Fruit fly (Drosophila melanogaster): ENCODE results near the gene CG10340.

CG10340 gene

DNA sequence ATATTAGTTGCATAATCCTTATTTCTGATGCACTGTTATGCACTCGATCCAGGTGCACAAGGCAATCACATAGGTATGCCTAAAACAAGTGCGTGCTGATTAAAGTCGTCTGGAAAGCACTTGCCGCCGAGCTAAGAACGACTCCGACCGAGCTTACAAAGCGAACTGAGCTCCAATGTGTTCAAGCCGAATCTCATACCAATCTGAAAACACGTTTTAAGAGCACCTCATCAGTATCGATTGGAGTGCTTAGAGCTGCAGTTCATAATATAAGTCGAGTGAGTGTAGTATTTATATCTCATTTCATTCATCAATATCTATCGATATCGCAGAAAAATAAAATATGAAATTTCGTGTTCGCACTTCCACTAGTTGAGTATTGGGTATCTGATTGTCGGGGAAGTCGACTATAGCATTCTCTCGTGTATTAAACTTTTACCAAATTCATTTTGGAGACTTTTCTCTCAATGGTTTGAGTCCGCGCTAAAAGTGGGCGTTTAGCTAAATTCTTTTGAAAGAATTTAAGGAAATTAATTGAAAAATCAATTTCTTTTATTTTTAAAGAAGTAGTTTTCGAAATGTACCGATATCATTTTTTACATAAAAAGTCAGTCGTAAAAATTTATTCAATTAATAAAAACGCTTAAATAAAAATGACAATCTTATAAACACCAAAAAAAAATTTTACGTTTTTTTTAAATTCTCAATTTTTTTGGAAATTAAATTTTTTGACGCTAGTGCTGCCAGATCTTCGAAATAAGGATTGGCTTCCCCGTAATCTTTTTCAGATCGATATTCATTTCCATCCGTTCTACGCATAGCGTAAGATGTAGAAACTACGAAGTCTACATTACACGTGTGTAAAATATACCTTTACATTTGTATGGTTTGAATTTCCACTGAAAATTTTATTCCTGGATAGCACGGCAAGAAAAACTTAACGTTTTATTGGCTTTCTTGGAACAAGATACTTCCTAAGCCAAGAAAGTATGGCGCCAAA lies 41.6 kb upstream of the CG10340 start, which contains the start of gene modSP (continued):
- TF ChIP-seq mld (GFP tag; IDR thresholded peaks at IDR 0.05; ENCODE audit: partially characterized antibody) (peak; percentile 81; the same call in 2 of the 3 replicates), CG1832 (GFP tag; optimal IDR thresholded peaks at IDR 0.05) (no peak), z (GFP tag; IDR thresholded peaks at IDR 0.05) (peak; percentile 83), az2 (GFP tag; optimal IDR thresholded peaks at IDR 0.05) (peak; percentile 35), CG6813 (GFP tag; optimal IDR thresholded peaks at IDR 0.05) (no peak), Hmx (GFP tag; optimal IDR thresholded peaks at IDR 0.05) (no peak), Meics (GFP tag; optimal IDR thresholded peaks at IDR 0.05) (peak; percentile 29), yki (optimal IDR thresholded peaks at IDR 0.05) (no peak), ap (GFP tag; IDR thresholded peaks at IDR 0.05) (no peak), CG17361 (GFP tag; IDR thresholded peaks at IDR 0.05) (peak; percentile 62; the same call in 1 of the 3 replicates), pb (GFP tag; optimal IDR thresholded peaks at IDR 0.05) (peak; percentile 22), rib (GFP tag; IDR thresholded peaks at IDR 0.05) (no peak), zfh1 (GFP tag; IDR thresholded peaks at IDR 0.05) (peak; percentile 57; the same call in 2 of the 3 replicates), pho (GFP tag; optimal IDR thresholded peaks at IDR 0.05) (no peak), CG7963 (GFP tag; IDR thresholded peaks at IDR 0.05; ENCODE audit: partially characterized antibody) (peak; percentile 72), CG12236 (GFP tag; optimal IDR thresholded peaks at IDR 0.05) (peak; percentile 15), ERR (GFP tag; optimal IDR thresholded peaks at IDR 0.05) (no peak), Abd-B (GFP tag; optimal IDR thresholded peaks at IDR 0.05) (peak; percentile 7), so (GFP tag; IDR thresholded peaks at IDR 0.05) (0 out of 3 replicates have a peak, but pooled peaks have one; percentile 7), sug (tag; optimal IDR thresholded peaks at IDR 0.05) (no peak), CG10959 (GFP tag; IDR thresholded peaks at IDR 0.05) (no peak), schlank (tag; optimal IDR thresholded peaks at IDR 0.05) (no peak), CG31224 (GFP tag; IDR thresholded peaks at IDR 0.05) (no peak; the same call in 1 of the 2 replicates), CG1602 (GFP tag; optimal IDR thresholded peaks at IDR 0.05) (no peak), cad (GFP tag; optimal IDR thresholded peaks at IDR 0.05) (no peak), CG10543 (GFP tag; optimal IDR thresholded peaks at IDR 0.05) (peak; percentile 16), CG2202 (tag; optimal IDR thresholded peaks at IDR 0.05) (no peak), Hr51 (GFP tag; optimal IDR thresholded peaks at IDR 0.05) (peak in 1 of 2 experiments; percentile 37), Nf-YC (tag; optimal IDR thresholded peaks at IDR 0.05) (no peak), salm (tag; optimal IDR thresholded peaks at IDR 0.05) (no peak), grn (GFP tag; optimal IDR thresholded peaks at IDR 0.05) (peak; percentile 69), tin (GFP tag; optimal IDR thresholded peaks at IDR 0.05) (peak; percentile 18), sna (GFP tag; IDR thresholded peaks at IDR 0.05; ENCODE audit: partially characterized antibody) (peak; percentile 63; the same call in 1 of the 2 replicates), nerfin-1 (tag; optimal IDR thresholded peaks at IDR 0.05) (no peak), sr (GFP tag; IDR thresholded peaks at IDR 0.05) (no peak; the same call in 2 of the 3 replicates), exex (tag; optimal IDR thresholded peaks at IDR 0.05) (no peak), HHEX (GFP tag; optimal IDR thresholded peaks at IDR 0.05) (no peak), esg (GFP tag; conservative IDR thresholded peaks at IDR 0.05) (no peak), CG1024 (GFP tag; IDR thresholded peaks at IDR 0.05) (no peak), Elba2 (GFP tag; optimal IDR thresholded peaks at IDR 0.05) (no peak), Lim3 (GFP tag; IDR thresholded peaks at IDR 0.05) (no peak), Max (GFP tag; optimal IDR thresholded peaks at IDR 0.05) (no peak), HmgD (GFP tag; optimal IDR thresholded peaks at IDR 0.05) (no peak), CG8359 (GFP tag; optimal IDR thresholded peaks at IDR 0.05; ENCODE audit: borderline replicate concordance) (no peak), CG18476 (GFP tag; optimal IDR thresholded peaks at IDR 0.05) (peak; percentile 28), CG31365 (tag; optimal IDR thresholded peaks at IDR 0.05) (peak; percentile 29), CG3281 (GFP tag; optimal IDR thresholded peaks at IDR 0.05) (no peak), en (GFP tag; optimal IDR thresholded peaks at IDR 0.05) (no peak)

All from whole organism, embryonic.